Fruit fly (Drosophila melanogaster): ENCODE measurements around the gene CG11504.

- TF ChIP-seq pan (optimal IDR thresholded peaks at IDR 0.05), result no peak
- TF ChIP-seq pan (GFP tag; optimal IDR thresholded peaks at IDR 0.05 in 1 of 2, IDR thresholded peaks at IDR 0.05 in 1 of 2), result no peak
- TF ChIP-seq CG9727 (GFP tag; optimal IDR thresholded peaks at IDR 0.05), result no peak
- TF ChIP-seq grau (tag; optimal IDR thresholded peaks at IDR 0.05), result no peak
- TF ChIP-seq CG15479 (GFP tag; optimal IDR thresholded peaks at IDR 0.05), result no peak
- TF ChIP-seq Xbp1 (GFP tag; optimal IDR thresholded peaks at IDR 0.05), result no peak
- no peak for TF ChIP-seq gcm2 (GFP tag; optimal IDR thresholded peaks at IDR 0.05)
- no peak for TF ChIP-seq CG4360 (GFP tag; IDR thresholded peaks at IDR 0.05)
Measured at dm6 chr3R:30014480-30014879, 16.8 kb downstream of the CG11504 start.
